Worm (Caenorhabditis elegans): ENCODE data around the gene srx-7.

DNA sequence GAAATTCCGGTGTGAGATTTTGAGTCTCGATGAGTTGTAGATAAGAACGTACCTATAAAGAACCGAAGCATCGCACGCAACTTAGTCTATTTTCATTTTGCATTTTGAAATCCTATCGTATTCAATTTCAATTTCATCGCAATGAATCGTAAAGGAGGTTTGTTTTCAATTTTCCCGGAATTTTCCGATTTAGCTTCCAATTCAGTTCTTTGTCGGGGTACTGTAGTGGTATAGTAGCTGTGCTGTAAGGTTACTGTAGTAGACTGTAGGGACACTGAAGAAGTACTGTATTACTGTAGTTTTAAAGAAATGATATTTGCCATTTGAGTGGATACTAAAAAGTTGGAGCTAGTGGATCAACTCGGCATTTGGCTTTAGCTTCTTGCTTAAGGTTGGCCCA lies 39.8 kb downstream of the srx-7 start:
- TF ChIP-seq ztf-11 (tag; optimal IDR thresholded peaks at IDR 0.05) = no peak
- TF ChIP-seq nhr-76 (tag; optimal IDR thresholded peaks at IDR 0.05) = no peak
- TF ChIP-seq nhr-237 (tag; optimal IDR thresholded peaks at IDR 0.05) = no peak
- TF ChIP-seq unc-62 (GFP tag; optimal IDR thresholded peaks at IDR 0.05) = no peak
- TF ChIP-seq snpc-4 (tag; optimal IDR thresholded peaks at IDR 0.05) = no peak
- no peak for TF ChIP-seq blmp-1 (tag; optimal IDR thresholded peaks at IDR 0.05)
- TF ChIP-seq mls-2 (tag; optimal IDR thresholded peaks at IDR 0.05) = no peak
